Fruit fly (Drosophila melanogaster): ENCODE results near the gene CG8840.

dm6 chr2L:3437068-3437467 lies 26.7 kb downstream of the CG8840 start:
- no peak for TF ChIP-seq psq (optimal IDR thresholded peaks at IDR 0.05)
- TF ChIP-seq h (optimal IDR thresholded peaks at IDR 0.05), result no peak
- TF ChIP-seq Myc (optimal IDR thresholded peaks at IDR 0.05), result no peak

All from Kc167 (cell line).